Worm (Caenorhabditis elegans): ENCODE measurements around the gene grl-21.

The grl-21 gene

ce11 chrIV:10778582-10778981, 41.3 kb downstream of the grl-21 start:
- no peak for TF ChIP-seq nhr-12 (tag; optimal IDR thresholded peaks at IDR 0.05)
- TF ChIP-seq ceh-82 (tag; optimal IDR thresholded peaks at IDR 0.05): no peak
- TF ChIP-seq zag-1 (tag; optimal IDR thresholded peaks at IDR 0.05): no peak
- no peak for TF ChIP-seq skn-1 (tag; optimal IDR thresholded peaks at IDR 0.05)
- peak; percentile 16 for TF ChIP-seq nhr-25 (tag; optimal IDR thresholded peaks at IDR 0.05)
- TF ChIP-seq unc-39 (tag; optimal IDR thresholded peaks at IDR 0.05): no peak
- TF ChIP-seq ZK546.5 (tag; optimal IDR thresholded peaks at IDR 0.05): no peak
- TF ChIP-seq nhr-10 (tag; optimal IDR thresholded peaks at IDR 0.05): no peak

DNA sequence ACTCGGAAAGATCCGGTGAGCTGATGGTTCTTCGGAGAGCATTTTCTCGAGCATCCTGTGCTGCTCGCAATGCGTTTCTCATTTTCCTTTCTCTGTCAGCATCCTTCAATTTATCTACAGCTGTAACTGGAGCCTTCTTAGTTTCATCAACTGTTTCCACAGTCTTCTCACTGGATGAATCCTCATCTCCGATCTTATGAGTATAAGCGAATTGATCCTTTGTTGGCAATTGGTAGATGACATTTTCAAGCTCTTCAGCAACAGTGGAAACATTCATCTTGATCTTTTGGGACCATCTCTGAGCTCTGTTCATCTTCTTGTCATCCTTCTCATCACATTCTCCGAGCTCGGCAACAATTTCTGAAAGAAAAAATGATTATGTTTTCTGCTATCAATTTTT, 42.1 kb downstream of the grl-21 start:
- TF ChIP-seq unc-39 (tag; optimal IDR thresholded peaks at IDR 0.05): no peak

- TF ChIP-seq nhr-25 (tag; optimal IDR thresholded peaks at IDR 0.05) (no peak), fos-1 (tag; optimal IDR thresholded peaks at IDR 0.05) (no peak), Y55F3AM.14 (GFP tag; optimal IDR thresholded peaks at IDR 0.05) (no peak), nhr-23 (tag; optimal IDR thresholded peaks at IDR 0.05) (no peak), unc-39 (tag; optimal IDR thresholded peaks at IDR 0.05) (no peak), lin-13 (GFP tag; optimal IDR thresholded peaks at IDR 0.05) (no peak), mdl-1 (tag; optimal IDR thresholded peaks at IDR 0.05) (no peak), gmeb-1 (tag; optimal IDR thresholded peaks at IDR 0.05) (no peak), ztf-4 (tag; optimal IDR thresholded peaks at IDR 0.05) (no peak), nhr-6 (tag; optimal IDR thresholded peaks at IDR 0.05) (no peak), lin-39 (tag; optimal IDR thresholded peaks at IDR 0.05) (no peak), ceh-82 (tag; optimal IDR thresholded peaks at IDR 0.05) (no peak), unc-55 (GFP tag; optimal IDR thresholded peaks at IDR 0.05) (no peak), dmd-4 (tag; optimal IDR thresholded peaks at IDR 0.05) (no peak), nhr-12 (tag; optimal IDR thresholded peaks at IDR 0.05) (no peak), skn-1 (tag; optimal IDR thresholded peaks at IDR 0.05) (no peak), ama-1 (optimal IDR thresholded peaks at IDR 0.05) (no peak)
Measured at ce11 chrIV:10780583-10780982, 43.3 kb downstream of the grl-21 start, which contains the start of gene swt-3. Gene swt-3 (minus strand): TSS chrIV:10780683.

DNA sequence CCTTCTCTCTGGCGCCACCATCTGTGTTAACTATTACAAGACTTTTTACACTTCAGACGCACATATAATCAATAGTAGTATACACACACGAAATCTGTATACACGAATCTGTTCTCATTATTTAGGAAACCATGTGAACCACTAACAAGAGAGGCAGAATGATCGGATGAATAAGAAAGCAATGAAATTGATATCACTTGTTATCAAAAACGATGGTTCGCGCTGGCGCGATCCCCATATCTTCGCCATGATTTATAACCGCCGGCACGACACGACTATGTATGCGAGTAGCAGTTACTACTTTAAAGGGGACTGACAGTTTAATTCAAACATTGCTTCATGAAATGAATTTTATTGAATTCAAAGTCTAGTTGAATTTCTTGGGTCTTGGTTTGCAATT, 44.1 kb downstream of the grl-21 start:
- TF ChIP-seq nhr-21 (tag; optimal IDR thresholded peaks at IDR 0.05): peak; percentile 31
- no peak for TF ChIP-seq ztf-4 (tag; optimal IDR thresholded peaks at IDR 0.05)
- TF ChIP-seq unc-62 (GFP tag; optimal IDR thresholded peaks at IDR 0.05): no peak
- no peak for TF ChIP-seq aly-2 (tag; optimal IDR thresholded peaks at IDR 0.05)
- no peak for TF ChIP-seq fos-1 (tag; optimal IDR thresholded peaks at IDR 0.05)
- TF ChIP-seq nhr-12 (tag; optimal IDR thresholded peaks at IDR 0.05): no peak
- no peak for TF ChIP-seq nhr-6 (tag; optimal IDR thresholded peaks at IDR 0.05)
- peak; percentile 77 for TF ChIP-seq sma-9 (GFP tag; optimal IDR thresholded peaks at IDR 0.05)
- TF ChIP-seq sma-9 (tag; optimal IDR thresholded peaks at IDR 0.05): no peak
- no peak for TF ChIP-seq dmd-4 (tag; optimal IDR thresholded peaks at IDR 0.05)
- no peak for TF ChIP-seq ztf-1 (GFP tag; conservative IDR thresholded peaks at IDR 0.05)
- TF ChIP-seq F13H6.1 (tag; optimal IDR thresholded peaks at IDR 0.05): no peak

- TF ChIP-seq nhr-6 (tag; optimal IDR thresholded peaks at IDR 0.05): no peak
- TF ChIP-seq ztf-4 (tag; optimal IDR thresholded peaks at IDR 0.05): no peak
- TF ChIP-seq nhr-25 (tag; optimal IDR thresholded peaks at IDR 0.05): peak; percentile 79
- TF ChIP-seq ceh-16 (tag; optimal IDR thresholded peaks at IDR 0.05): no peak
- no peak for TF ChIP-seq mab-5 (tag; optimal IDR thresholded peaks at IDR 0.05)
- no peak for TF ChIP-seq dmd-4 (tag; optimal IDR thresholded peaks at IDR 0.05)
- TF ChIP-seq sem-4 (tag; optimal IDR thresholded peaks at IDR 0.05): no peak
- TF ChIP-seq nhr-12 (tag; optimal IDR thresholded peaks at IDR 0.05): no peak
- no peak for TF ChIP-seq nhr-23 (tag; optimal IDR thresholded peaks at IDR 0.05)
- TF ChIP-seq lin-11 (tag; optimal IDR thresholded peaks at IDR 0.05): no peak
- TF ChIP-seq alr-1 (tag; optimal IDR thresholded peaks at IDR 0.05): no peak
- peak; percentile 92 for TF ChIP-seq nhr-21 (tag; optimal IDR thresholded peaks at IDR 0.05)
- peak; percentile 41 for TF ChIP-seq fos-1 (tag; optimal IDR thresholded peaks at IDR 0.05)
- TF ChIP-seq nhr-11 (tag; optimal IDR thresholded peaks at IDR 0.05): no peak
- peak; percentile 48 for TF ChIP-seq egl-27 (tag; optimal IDR thresholded peaks at IDR 0.05)
- TF ChIP-seq sma-3 (GFP tag; optimal IDR thresholded peaks at IDR 0.05): peak; percentile 82
- no peak for TF ChIP-seq ztf-1 (GFP tag; conservative IDR thresholded peaks at IDR 0.05)
- TF ChIP-seq ama-1 (optimal IDR thresholded peaks at IDR 0.05): no peak
- no peak for TF ChIP-seq F13H6.1 (tag; optimal IDR thresholded peaks at IDR 0.05)
- TF ChIP-seq nhr-129 (tag; optimal IDR thresholded peaks at IDR 0.05): peak; percentile 4
- no peak for TF ChIP-seq lin-13 (GFP tag; optimal IDR thresholded peaks at IDR 0.05)
- peak; percentile 35 for TF ChIP-seq crh-2 (tag; optimal IDR thresholded peaks at IDR 0.05)
- TF ChIP-seq Y55F3AM.14 (GFP tag; optimal IDR thresholded peaks at IDR 0.05): peak; percentile 5
- no peak for TF ChIP-seq ceh-82 (tag; optimal IDR thresholded peaks at IDR 0.05)
- TF ChIP-seq unc-55 (GFP tag; optimal IDR thresholded peaks at IDR 0.05): no peak
- peak in 1 of 2 experiments; percentile 43 for TF ChIP-seq lsy-2 (tag; optimal IDR thresholded peaks at IDR 0.05)
- TF ChIP-seq skn-1 (tag; optimal IDR thresholded peaks at IDR 0.05): no peak
- TF ChIP-seq ZK546.5 (tag; optimal IDR thresholded peaks at IDR 0.05): no peak
- TF ChIP-seq unc-62 (GFP tag; optimal IDR thresholded peaks at IDR 0.05): no peak
- peak; percentile 84 for TF ChIP-seq blmp-1 (tag; optimal IDR thresholded peaks at IDR 0.05; ENCODE audit: insufficient read depth)
- no peak for TF ChIP-seq C34F6.9 (tag; optimal IDR thresholded peaks at IDR 0.05)
- TF ChIP-seq nhr-77 (tag; optimal IDR thresholded peaks at IDR 0.05): no peak
- no peak for TF ChIP-seq zag-1 (tag; optimal IDR thresholded peaks at IDR 0.05)
- no peak for TF ChIP-seq ztf-11 (tag; optimal IDR thresholded peaks at IDR 0.05)
- no peak for TF ChIP-seq nhr-10 (tag; optimal IDR thresholded peaks at IDR 0.05)
- no peak for TF ChIP-seq aly-2 (tag; optimal IDR thresholded peaks at IDR 0.05)
- peak; percentile 98 for TF ChIP-seq sma-9 (GFP tag; optimal IDR thresholded peaks at IDR 0.05)
- no peak for TF ChIP-seq sma-9 (tag; optimal IDR thresholded peaks at IDR 0.05)
Measured at ce11 chrIV:10782014-10782413, 44.7 kb downstream of the grl-21 start.
